Fruit fly (Drosophila melanogaster): ENCODE data around the gene D2hgdh.
A peak's percentile ranks its signal among the peaks of the same experiment; 100 is the strongest.

D2hgdh gene

dm6 chrX:2142275-2142934, 1.1 kb downstream of the D2hgdh start (continued):
- no peak for TF ChIP-seq CG17186 (GFP tag; optimal IDR thresholded peaks at IDR 0.05)
- TF ChIP-seq CG17361 (GFP tag; IDR thresholded peaks at IDR 0.05) = no peak
- TF ChIP-seq Mad (GFP tag; optimal IDR thresholded peaks at IDR 0.05) = no peak
- peak in 1 of 2 experiments; percentile 80 for TF ChIP-seq tll (GFP tag; optimal IDR thresholded peaks at IDR 0.05)
- no peak for TF ChIP-seq h (optimal IDR thresholded peaks at IDR 0.05)
- TF ChIP-seq rib (GFP tag; IDR thresholded peaks at IDR 0.05) = no peak
- no peak for TF ChIP-seq unpg (GFP tag; optimal IDR thresholded peaks at IDR 0.05)
- no peak for TF ChIP-seq CG32767 (GFP tag; IDR thresholded peaks at IDR 0.05)
- TF ChIP-seq gt (GFP tag; IDR thresholded peaks at IDR 0.05) = no peak
- TF ChIP-seq Chrac-16 (GFP tag; optimal IDR thresholded peaks at IDR 0.05) = no peak
- TF ChIP-seq Hey (tag; optimal IDR thresholded peaks at IDR 0.05) = peak; percentile 56
- no peak for TF ChIP-seq CG12769 (tag; optimal IDR thresholded peaks at IDR 0.05)
- no peak for TF ChIP-seq CG9215 (GFP tag; IDR thresholded peaks at IDR 0.05)
- TF ChIP-seq CG31365 (tag; optimal IDR thresholded peaks at IDR 0.05) = no peak
- TF ChIP-seq bigmax (GFP tag; optimal IDR thresholded peaks at IDR 0.05) = no peak
- no peak for TF ChIP-seq Side (GFP tag; optimal IDR thresholded peaks at IDR 0.05)
- TF ChIP-seq HmgZ (tag; optimal IDR thresholded peaks at IDR 0.05) = peak; percentile 47
- TF ChIP-seq Aef1 (GFP tag; IDR thresholded peaks at IDR 0.05) = no peak
- no peak for TF ChIP-seq CG1024 (GFP tag; IDR thresholded peaks at IDR 0.05)
- TF ChIP-seq CG7786 (GFP tag; optimal IDR thresholded peaks at IDR 0.05) = no peak
- no peak for TF ChIP-seq kah (GFP tag; optimal IDR thresholded peaks at IDR 0.05)
- TF ChIP-seq CG8478 (optimal IDR thresholded peaks at IDR 0.05) = no peak

DNA sequence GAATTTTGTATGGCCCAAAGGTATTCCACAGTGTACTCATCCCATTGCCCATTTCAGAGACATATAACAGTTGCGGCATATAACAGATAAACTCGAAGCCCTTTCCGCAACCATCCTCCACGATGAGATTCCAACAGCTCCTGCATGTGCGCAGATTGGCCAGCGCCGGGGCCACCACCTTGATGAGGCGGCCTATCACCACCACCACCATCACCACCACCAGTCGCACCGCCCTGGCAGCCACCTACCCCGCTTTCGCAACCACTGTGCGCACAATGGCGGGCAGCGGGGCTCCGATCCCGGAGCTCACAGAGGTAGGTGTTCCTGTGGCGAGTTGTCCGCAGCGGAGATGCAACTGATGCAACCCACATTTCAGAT, 1.6 kb downstream of the D2hgdh start:
- TF ChIP-seq gcm2 (GFP tag; optimal IDR thresholded peaks at IDR 0.05) (no peak), row (GFP tag; IDR thresholded peaks at IDR 0.05) (no peak), nerfin-1 (tag; optimal IDR thresholded peaks at IDR 0.05) (no peak), lbe (GFP tag; optimal IDR thresholded peaks at IDR 0.05) (no peak), Nf-YB (GFP tag; optimal IDR thresholded peaks at IDR 0.05) (peak; percentile 94), seq (GFP tag; IDR thresholded peaks at IDR 0.05) (peak; percentile 47; the same call in 1 of the 2 replicates), Nf-YC (tag; optimal IDR thresholded peaks at IDR 0.05) (peak; percentile 94)

- TF ChIP-seq CG15514 (GFP tag; optimal IDR thresholded peaks at IDR 0.05) (peak; percentile 39), CG10543 (GFP tag; optimal IDR thresholded peaks at IDR 0.05) (no peak), Hr78 (GFP tag; optimal IDR thresholded peaks at IDR 0.05) (peak in 1 of 2 experiments; percentile 23), Jarid2 (GFP tag; optimal IDR thresholded peaks at IDR 0.05) (peak; percentile 15), MESR4 (GFP tag; optimal IDR thresholded peaks at IDR 0.05) (peak; percentile 12), nerfin-1 (tag; optimal IDR thresholded peaks at IDR 0.05) (no peak), BEAF-32 (GFP tag; optimal IDR thresholded peaks at IDR 0.05) (peak; percentile 71), Camta (GFP tag; optimal IDR thresholded peaks at IDR 0.05) (no peak), Dll (GFP tag; IDR thresholded peaks at IDR 0.05; ENCODE audit: partially characterized antibody) (peak; percentile 57; the same call in 2 of the 4 replicates), unc-4 (GFP tag; IDR thresholded peaks at IDR 0.05; ENCODE audit: partially characterized antibody) (peak; percentile 79), CG34376 (GFP tag; optimal IDR thresholded peaks at IDR 0.05) (peak; percentile 39), gfzf (GFP tag; optimal IDR thresholded peaks at IDR 0.05) (no peak), amos (GFP tag; IDR thresholded peaks at IDR 0.05; ENCODE audit: partially characterized antibody) (peak; percentile 69; the same call in 1 of the 2 replicates), CG13287 (GFP tag; IDR thresholded peaks at IDR 0.05; ENCODE audit: partially characterized antibody) (peak; percentile 79), CG34224 (GFP tag; IDR thresholded peaks at IDR 0.05; ENCODE audit: partially characterized antibody) (peak; percentile 50; the same call in 2 of the 3 replicates), pita (GFP tag; optimal IDR thresholded peaks at IDR 0.05) (no peak), pzg (GFP tag; optimal IDR thresholded peaks at IDR 0.05) (peak; percentile 56), CG8290 (GFP tag; optimal IDR thresholded peaks at IDR 0.05) (no peak), CG8290 (tag; optimal IDR thresholded peaks at IDR 0.05) (peak in 1 of 2 experiments; percentile 24), mirr (GFP tag; optimal IDR thresholded peaks at IDR 0.05) (peak; percentile 3), al (GFP tag; IDR thresholded peaks at IDR 0.05) (no peak)
These were observed 3.8 kb downstream of the D2hgdh start, which contains the start of gene Pgd for dm6 chrX:2145114-2145513. TSS of gene Pgd (plus strand) at chrX:2145136.
